Fruit fly (Drosophila melanogaster) S2 (cell line): ENCODE measurements around the gene CG34376.
A peak's percentile ranks its signal among the peaks of the same experiment; 100 is the strongest.

Experiments
- CG8478 ChIP-seq: fragments of >200 bp; optimal IDR thresholded peaks from 2 replicates; lab custom pipeline; 2018
- CTCF ChIP-seq, 2 experiments: fragments of >200 bp; optimal IDR thresholded peaks; 2 replicates each; lab custom pipeline; 2018

The CG34376 gene

DNA sequence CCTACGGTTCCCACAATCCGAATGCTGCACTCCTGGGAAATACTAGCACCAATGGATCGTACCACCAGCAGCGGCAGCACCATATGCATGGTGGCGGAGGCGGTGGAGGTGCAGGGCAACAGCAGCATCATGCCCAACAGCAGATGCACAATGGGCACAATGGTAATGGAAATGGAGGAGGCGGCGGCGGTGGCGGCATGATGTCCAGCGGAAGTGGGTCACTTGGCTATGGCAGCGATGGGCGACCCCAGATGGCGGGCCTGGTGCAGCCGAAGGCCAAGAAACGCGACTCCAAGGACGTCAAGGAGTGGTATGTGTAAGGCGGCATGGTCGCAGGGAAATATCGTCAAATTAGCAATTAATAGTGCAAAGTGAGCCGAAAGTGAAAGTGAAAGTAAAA is 35.6 kb downstream of the CG34376 start:
- TF ChIP-seq CG8478 (no peak), CTCF (optimal IDR thresholded peaks at IDR 0.05; lab: Kevin White, UChicago) (no peak)

DNA sequence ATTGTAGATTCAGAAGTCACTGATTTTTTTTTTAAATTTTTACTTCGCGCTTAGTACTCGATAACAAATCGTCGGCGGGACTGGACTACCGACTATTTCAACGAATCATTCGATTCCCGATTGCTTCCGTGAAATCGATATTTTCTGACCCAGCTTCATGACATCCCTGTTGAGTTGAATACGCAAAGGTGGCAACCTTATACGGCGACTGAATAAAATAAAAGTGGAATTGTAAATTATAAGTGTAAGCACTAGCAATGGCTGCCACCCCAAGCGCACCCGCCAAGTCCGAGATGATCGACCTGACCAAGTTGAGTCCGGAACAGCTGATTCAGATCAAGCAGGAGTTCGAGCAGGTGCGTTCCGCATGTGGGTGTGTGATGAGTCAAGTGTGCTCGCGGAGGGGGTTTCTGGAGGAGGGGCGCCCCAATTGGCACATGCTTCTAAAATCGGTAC is 39.2 kb downstream of the CG34376 start, which contains the start of gene Pfdn5:
TSS of gene Pfdn5 (plus strand) at position 3 of the 456 bp plus-strand sequence.
- TF ChIP-seq CG8478 (no peak), CTCF (optimal IDR thresholded peaks at IDR 0.05; lab: Kevin White, UChicago) (peak in 1 of 2 experiments; percentile 41)

DNA sequence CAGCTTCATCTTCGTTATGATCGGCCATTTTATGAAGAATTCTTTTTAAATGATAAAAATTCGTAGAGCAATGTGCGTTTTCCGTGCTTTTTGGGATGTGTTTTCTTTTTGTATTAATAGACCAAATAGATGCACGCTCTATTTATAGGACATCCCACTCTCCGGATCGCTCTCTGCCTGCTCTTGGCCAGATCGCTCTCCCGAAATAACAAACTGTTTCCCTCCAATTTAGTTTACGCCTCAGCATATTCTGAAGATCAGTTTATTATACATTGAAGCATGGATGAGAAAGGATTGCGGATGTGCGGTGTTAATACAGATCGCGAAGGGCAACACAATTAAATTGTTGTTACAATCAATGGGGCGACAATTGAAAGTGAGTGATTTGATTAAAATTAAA is 41.0 kb downstream of the CG34376 start, which contains the start of gene CG5376:
TSS of gene CG5376 (minus strand) at position 101 of the 400 bp plus-strand sequence.
- no peak for TF ChIP-seq CTCF (optimal IDR thresholded peaks at IDR 0.05; lab: Kevin White, UChicago)
- TF ChIP-seq CG8478 = no peak

DNA sequence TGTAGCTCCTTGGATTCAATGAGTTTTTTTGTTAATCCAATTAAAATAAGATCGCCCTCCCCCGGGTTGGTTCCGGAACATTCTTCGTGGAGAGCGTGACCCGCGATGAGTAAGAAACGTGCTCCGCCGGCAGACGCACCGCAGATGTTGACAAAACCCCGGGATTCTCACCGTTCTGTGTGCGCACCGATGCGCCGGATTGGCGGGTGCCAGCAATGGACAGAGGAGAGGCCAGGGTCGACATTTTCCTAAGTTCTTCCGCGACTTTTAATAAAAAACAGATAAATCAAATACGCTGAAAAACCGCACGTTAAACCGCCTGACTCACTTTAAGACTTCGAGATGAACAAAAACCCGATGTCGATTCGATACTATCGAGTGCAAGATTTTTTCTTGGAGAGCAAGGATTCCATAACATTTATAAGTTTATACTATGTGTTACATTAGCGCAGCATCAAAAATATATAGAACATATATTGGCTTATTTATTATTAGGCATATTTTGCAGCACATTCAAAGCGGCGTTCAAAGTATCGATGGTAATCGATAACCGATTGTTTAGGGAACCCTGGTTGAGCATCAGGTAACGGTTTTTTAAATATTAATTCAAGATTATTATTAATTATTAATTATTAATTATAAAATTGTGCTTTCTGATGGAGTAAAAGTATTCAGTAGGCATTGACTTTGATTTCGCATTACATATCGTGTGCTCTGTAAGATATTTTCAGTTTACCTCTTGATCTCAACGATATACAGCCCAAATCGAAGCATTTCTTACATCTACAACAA is 43.4 kb downstream of the CG34376 start, which contains the start of the genes CCT1 and tHMG1:
TSS of gene CCT1 (minus strand) at position 352 of the 792 bp plus-strand sequence.
TSS of gene tHMG1 (plus strand) at position 742 of the 792 bp plus-strand sequence.
- TF ChIP-seq CG8478 (no peak), CTCF (optimal IDR thresholded peaks at IDR 0.05; lab: Kevin White, UChicago) (no peak)

DNA sequence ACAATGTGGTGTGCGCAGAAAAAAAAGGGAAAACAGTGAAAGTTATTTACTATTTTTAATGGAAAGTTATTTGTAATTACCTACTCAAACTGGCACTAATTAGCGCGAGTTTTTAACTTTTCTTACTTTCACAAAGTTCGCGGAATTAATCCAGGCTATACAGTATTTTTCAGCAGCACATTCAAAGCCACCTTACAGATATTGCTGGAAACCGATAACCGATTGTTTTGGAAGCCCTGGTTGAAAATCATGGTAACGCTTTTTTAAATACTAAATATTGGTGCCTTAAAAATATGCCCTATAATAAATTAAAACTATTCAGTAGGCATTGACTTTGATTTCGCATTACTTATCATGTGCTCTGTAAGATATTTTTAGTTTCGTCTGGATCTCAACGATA is 44.9 kb downstream of the CG34376 start, which contains the start of gene tHMG2:
TSS of gene tHMG2 (plus strand) at position 187 of the 400 bp plus-strand sequence.
- no peak for TF ChIP-seq CTCF (optimal IDR thresholded peaks at IDR 0.05; lab: Kevin White, UChicago)
- TF ChIP-seq CG8478 = no peak

DNA sequence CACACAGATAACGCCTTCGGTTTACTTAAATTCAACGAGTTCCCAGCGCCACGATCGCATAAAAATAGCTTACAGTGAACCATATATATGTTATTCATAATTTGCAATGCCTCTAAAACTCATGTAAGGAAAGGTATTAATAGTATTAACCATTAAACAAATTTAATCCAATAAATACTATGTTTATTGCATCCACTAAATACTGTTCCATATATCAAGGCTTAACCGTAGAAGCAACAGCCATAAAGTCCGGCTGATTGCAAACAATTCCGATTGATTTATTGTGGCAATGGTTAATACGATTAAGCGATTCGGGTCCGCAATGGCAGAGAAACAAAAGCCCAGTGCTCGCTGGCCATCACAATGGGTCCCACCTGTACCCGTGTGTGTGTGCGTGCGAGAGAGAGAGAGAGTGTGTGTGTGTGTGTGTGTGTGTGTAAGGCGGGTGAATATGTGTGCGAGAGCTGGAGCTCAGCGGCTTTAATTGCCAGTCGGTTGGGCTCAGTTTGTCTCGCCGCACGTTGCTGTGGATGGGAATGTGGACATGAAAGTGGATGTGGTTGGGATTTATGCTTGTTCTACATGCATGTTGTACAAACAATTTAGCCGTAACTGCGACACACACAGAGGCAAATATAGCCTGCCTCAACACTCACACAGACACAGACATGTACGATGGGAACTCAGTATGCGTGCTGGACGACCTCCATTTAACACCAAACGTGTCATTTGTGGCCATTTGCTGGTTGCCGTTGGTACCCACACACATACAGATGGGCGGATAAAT is 46.8 kb downstream of the CG34376 start:
- TF ChIP-seq CTCF (optimal IDR thresholded peaks at IDR 0.05; lab: Kevin White, UChicago) (no peak), CG8478 (no peak)

DNA sequence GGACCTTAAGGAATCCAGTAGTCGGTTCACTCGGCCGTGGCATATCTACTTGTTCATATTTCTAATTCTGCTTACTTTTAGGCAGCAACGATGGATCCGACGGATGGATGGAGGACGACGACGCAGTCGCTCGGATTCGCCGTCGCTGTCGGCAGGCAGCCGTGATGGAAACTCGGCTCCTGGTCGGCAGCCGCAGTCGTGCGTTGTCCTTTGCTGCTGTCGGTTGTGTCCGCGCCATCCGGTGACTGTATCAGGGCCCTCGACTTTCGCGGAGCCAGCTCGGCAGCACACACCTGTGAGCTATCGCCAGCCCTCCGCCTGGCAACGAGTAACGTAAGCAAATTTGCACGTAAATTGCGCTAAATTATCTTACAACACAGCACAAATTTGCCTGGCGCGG is 49.1 kb downstream of the CG34376 start, which contains the start of gene Octbeta1R:
TSS of gene Octbeta1R (plus strand) at position 191 of the 400 bp plus-strand sequence.
- TF ChIP-seq CTCF (optimal IDR thresholded peaks at IDR 0.05; lab: Kevin White, UChicago) = no peak
- TF ChIP-seq CG8478 = no peak

DNA sequence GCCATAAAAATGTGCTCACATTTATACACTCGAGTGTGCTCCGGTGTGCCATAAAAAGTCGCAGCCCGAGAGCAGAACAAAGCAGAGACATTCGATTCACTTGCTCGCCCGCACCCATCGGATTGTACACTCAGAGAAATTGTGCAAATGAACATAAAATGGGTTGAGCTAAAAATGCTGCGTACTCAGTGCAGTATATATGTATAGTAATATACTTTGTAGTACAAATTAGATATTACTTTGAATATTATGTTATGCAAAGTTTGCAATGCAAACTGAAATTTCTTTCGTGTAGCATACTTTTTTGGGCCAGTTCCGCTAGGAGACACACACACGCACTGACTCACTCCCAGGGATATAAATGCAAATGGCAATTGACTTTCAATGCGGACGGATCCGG is 55.7 kb downstream of the CG34376 start:
- TF ChIP-seq CG8478 (no peak), CTCF (optimal IDR thresholded peaks at IDR 0.05; lab: Kevin White, UChicago) (no peak)
